Worm (Caenorhabditis elegans) whole organism, L4 larva: Measurements from ENCODE around the gene jmjd-4.

ENCODE experiments used
- F44E2.7 ChIP-seq: fragments of 200-800 bp; sonication (Bioruptor generic); IDR thresholded peaks from 2 replicates; pipeline ENCODE4 v2.1.2; 2022; ENCODE audit warnings: missing genetic modification characterization, missing compliant biosample characterization
- Y48G9A.11 ChIP-seq: fragments of 200-800 bp; sonication (Bioruptor generic); IDR thresholded peaks from 2 replicates; pipeline ENCODE4 v1.3.6; 2022; ENCODE audit warnings: missing genetic modification reagents, missing genetic modification characterization, missing compliant biosample characterization
- Y5F2A.4 ChIP-seq: fragments of 200-800 bp; sonication (Bioruptor generic); optimal IDR thresholded peaks from 2 replicates; lab custom pipeline; 2018; ENCODE audit warnings: mild to moderate bottlenecking, missing genetic modification characterization, missing compliant biosample characterization
- ZK546.5 ChIP-seq, 2 experiments: sonication (generic microtip); optimal IDR thresholded peaks; 2 replicates each; lab custom pipeline; 2017; ENCODE audit warnings: missing biosample characterization in 2 of 2, missing genetic modification characterization in 2 of 2
- aha-1 ChIP-seq: fragments of 150-350 bp; peaks from one replicate; lab custom pipeline; 2014; ENCODE audit warnings: missing biosample characterization, missing genetic modification characterization
- aly-2 ChIP-seq: sonication (generic microtip); optimal IDR thresholded peaks from 2 replicates; lab custom pipeline; 2018; ENCODE audit warnings: missing biosample characterization, missing genetic modification characterization
- ama-1 ChIP-seq: fragments of 150-350 bp; optimal IDR thresholded peaks from 2 replicates; lab custom pipeline; 2014; ENCODE audit warnings: inconsistent platforms, mixed read lengths
- ceh-44 ChIP-seq: fragments of 200-800 bp; sonication (Bioruptor generic); IDR thresholded peaks from 2 replicates; pipeline ENCODE4 v1.3.6; 2022; ENCODE audit warnings: missing genetic modification reagents, missing genetic modification characterization, missing compliant biosample characterization
- ceh-62 ChIP-seq: sonication (generic microtip); optimal IDR thresholded peaks from 2 replicates; lab custom pipeline; 2017; ENCODE audit warnings: missing biosample characterization, missing genetic modification characterization
- cey-2 ChIP-seq: sonication (generic microtip); optimal IDR thresholded peaks from 3 replicates; lab custom pipeline; 2017; ENCODE audit warnings: missing genetic modification characterization, mild to moderate bottlenecking, missing compliant biosample characterization, antibody characterized with exemption, borderline replicate concordance; ENCODE audit not compliant: insufficient read depth
- dmd-6 ChIP-seq: fragments of 200-800 bp; sonication (Bioruptor generic); IDR thresholded peaks from 2 replicates; pipeline ENCODE4 v1.3.6; 2022; ENCODE audit warnings: missing genetic modification reagents, missing genetic modification characterization, missing compliant biosample characterization
- dmd-8 ChIP-seq: fragments of 200-800 bp; sonication (Bioruptor generic); IDR thresholded peaks from 2 replicates; pipeline ENCODE4 v1.3.6; 2022; ENCODE audit warnings: missing genetic modification characterization, missing compliant biosample characterization
- dpl-1 ChIP-seq: fragments of 150-350 bp; optimal IDR thresholded peaks from 2 replicates; lab custom pipeline; 2014; ENCODE audit warnings: missing biosample characterization, missing genetic modification reagents, missing genetic modification characterization
- dve-1 ChIP-seq: sonication (generic microtip); optimal IDR thresholded peaks from 2 replicates; lab custom pipeline; 2017; ENCODE audit warnings: antibody characterized with exemption, mild to moderate bottlenecking, missing genetic modification characterization, missing compliant biosample characterization; ENCODE audit not compliant: insufficient read depth
- fos-1 ChIP-seq: fragments of 150-350 bp; optimal IDR thresholded peaks from 2 replicates; lab custom pipeline; 2014; ENCODE audit warnings: missing biosample characterization, missing genetic modification characterization
- hif-1 ChIP-seq, 2 experiments: sonication (generic microtip); optimal IDR thresholded peaks; 2 replicates each; lab custom pipeline; 2016 to 2017; ENCODE audit warnings: missing compliant biosample characterization in 2 of 2, missing genetic modification characterization in 2 of 2, missing genetic modification reagents in 2 of 2, missing genotype in 2 of 2, mild to moderate bottlenecking in 1 of 2
- hlh-30 ChIP-seq: sonication (generic microtip); optimal IDR thresholded peaks from 2 replicates; lab custom pipeline; 2017; ENCODE audit warnings: antibody characterized with exemption, mild to moderate bottlenecking, missing genetic modification characterization, missing compliant biosample characterization; ENCODE audit not compliant: insufficient read depth
- hmg-1.1 ChIP-seq: fragments of 200-800 bp; sonication (Bioruptor generic); IDR thresholded peaks from 2 replicates; pipeline ENCODE4 v1.3.6; 2022; ENCODE audit warnings: missing genetic modification reagents, missing genetic modification characterization, missing compliant biosample characterization
- jun-1 ChIP-seq: fragments of 150-350 bp; optimal IDR thresholded peaks from 2 replicates; lab custom pipeline; 2014; ENCODE audit warnings: missing biosample characterization, missing genetic modification reagents, missing genetic modification characterization
- lin-1 ChIP-seq: fragments of 200-800 bp; sonication (Bioruptor generic); IDR thresholded peaks from 2 replicates; pipeline ENCODE4 v1.3.6; 2022; ENCODE audit warnings: missing genetic modification reagents, missing genetic modification characterization, missing compliant biosample characterization
- lin-15B ChIP-seq: fragments of 150-350 bp; sonication (generic microtip); optimal IDR thresholded peaks from 3 replicates; lab custom pipeline; 2014; ENCODE audit warnings: missing biosample characterization, missing genetic modification characterization
- lin-29 ChIP-seq: fragments of 200-800 bp; sonication (Bioruptor generic); IDR thresholded peaks from 2 replicates; pipeline ENCODE4 v1.3.6; 2022; ENCODE audit warnings: missing genetic modification reagents, missing genetic modification characterization, missing compliant biosample characterization
- lin-38 ChIP-seq: fragments of 200-800 bp; sonication (Bioruptor generic); IDR thresholded peaks from 2 replicates; pipeline ENCODE4 v1.3.6; 2022; ENCODE audit warnings: missing genetic modification reagents, missing genetic modification characterization, missing compliant biosample characterization
- mep-1 ChIP-seq: fragments of 150-350 bp; sonication (generic microtip); optimal IDR thresholded peaks from 3 replicates; lab custom pipeline; 2014; ENCODE audit warnings: missing biosample characterization, missing genetic modification characterization
- mes-2 ChIP-seq: sonication (generic microtip); optimal IDR thresholded peaks from 2 replicates; lab custom pipeline; 2016; ENCODE audit warnings: missing genotype, mild to moderate bottlenecking, missing genetic modification characterization, missing compliant biosample characterization; ENCODE audit not compliant: poor library complexity, severe bottlenecking
- mxl-3 ChIP-seq: fragments of 200-800 bp; sonication (Bioruptor generic); optimal IDR thresholded peaks from 2 replicates; lab custom pipeline; 2018; ENCODE audit warnings: mild to moderate bottlenecking, missing genetic modification characterization, missing compliant biosample characterization
- nhr-111 ChIP-seq: fragments of 200-800 bp; sonication (Bioruptor generic); optimal IDR thresholded peaks from 2 replicates; lab custom pipeline; 2018; ENCODE audit warnings: mild to moderate bottlenecking, missing genetic modification characterization, missing compliant biosample characterization
- nhr-28 ChIP-seq: fragments of 150-350 bp; optimal IDR thresholded peaks from 2 replicates; lab custom pipeline; 2014; ENCODE audit warnings: missing biosample characterization, missing genetic modification characterization
- nhr-41 ChIP-seq: fragments of 200-800 bp; sonication (Bioruptor generic); IDR thresholded peaks from 2 replicates; pipeline ENCODE4 v1.3.6; 2022; ENCODE audit warnings: missing genetic modification reagents, missing genetic modification characterization, missing compliant biosample characterization
- nhr-42 ChIP-seq: fragments of 200-800 bp; sonication (Bioruptor generic); IDR thresholded peaks from 2 replicates; pipeline ENCODE4 v1.3.6; 2022; ENCODE audit warnings: missing genetic modification characterization, missing compliant biosample characterization
- nhr-48 ChIP-seq: sonication (generic microtip); optimal IDR thresholded peaks from 2 replicates; lab custom pipeline; 2016; ENCODE audit warnings: mild to moderate bottlenecking, missing genetic modification characterization, missing compliant biosample characterization
- nhr-6 ChIP-seq: fragments of 150-350 bp; optimal IDR thresholded peaks from 2 replicates; lab custom pipeline; 2014; ENCODE audit warnings: missing biosample characterization, missing genetic modification characterization
- pha-4 ChIP-seq, 2 experiments: fragments of 150-350 bp in 1 of 2; fragments of 200-800 bp in 1 of 2; sonication (Bioruptor generic) in 1 of 2; IDR thresholded peaks in 1 of 2; optimal IDR thresholded peaks in 1 of 2; 2 replicates each; pipeline versions ENCODE4 v1.3.6 to Lab custom; 2014 to 2022; ENCODE audit warnings: missing genetic modification characterization in 2 of 2, missing genetic modification reagents in 2 of 2, missing biosample characterization in 1 of 2, missing compliant biosample characterization in 1 of 2
- php-3 ChIP-seq: fragments of 200-800 bp; sonication (Bioruptor generic); IDR thresholded peaks from 2 replicates; pipeline ENCODE4 v1.3.6; 2022; ENCODE audit warnings: missing genetic modification reagents, missing genetic modification characterization, missing compliant biosample characterization
- rbr-2 ChIP-seq: sonication (generic microtip); optimal IDR thresholded peaks from 2 replicates; lab custom pipeline; 2016; ENCODE audit warnings: missing genotype, missing genetic modification characterization, missing compliant biosample characterization
- saeg-2 ChIP-seq: fragments of 200-800 bp; sonication (Bioruptor generic); IDR thresholded peaks from 2 replicates; pipeline ENCODE4 v1.3.6; 2022; ENCODE audit warnings: missing genetic modification reagents, missing genetic modification characterization, missing compliant biosample characterization
- sdz-12 ChIP-seq: fragments of 200-800 bp; sonication (Bioruptor generic); optimal IDR thresholded peaks from 2 replicates; lab custom pipeline; 2018; ENCODE audit warnings: mild to moderate bottlenecking, missing genetic modification characterization, missing compliant biosample characterization
- snpc-4 ChIP-seq: fragments of 150-350 bp; optimal IDR thresholded peaks from 2 replicates; lab custom pipeline; 2014; ENCODE audit warnings: missing biosample characterization, missing genetic modification characterization
- tra-1 ChIP-seq: fragments of 200-800 bp; sonication (Bioruptor generic); IDR thresholded peaks from 2 replicates; pipeline ENCODE4 v1.3.6; 2022; ENCODE audit warnings: missing genetic modification reagents, missing genetic modification characterization, missing compliant biosample characterization
- unc-62 ChIP-seq, 3 experiments: fragments of 150-350 bp in 1 of 3; sonication (generic microtip); optimal IDR thresholded peaks in 2 of 3; peaks in 1 of 3; 1 replicate in 1 of 3; 2 replicates in 2 of 3; lab custom pipeline; 2014 to 2017; ENCODE audit warnings: missing biosample characterization in 3 of 3, missing genetic modification characterization in 3 of 3, missing genetic modification reagents in 3 of 3, missing genotype in 1 of 3
- vab-7 ChIP-seq: fragments of 200-800 bp; sonication (Bioruptor generic); IDR thresholded peaks from 2 replicates; pipeline ENCODE4 v1.3.6; 2022; ENCODE audit warnings: missing genetic modification reagents, missing genetic modification characterization, missing compliant biosample characterization
- zag-1 ChIP-seq: fragments of 150-350 bp; optimal IDR thresholded peaks from 2 replicates; lab custom pipeline; 2014; ENCODE audit warnings: missing biosample characterization, missing genetic modification characterization
- zip-2 ChIP-seq: fragments of 150-350 bp; optimal IDR thresholded peaks from 2 replicates; lab custom pipeline; 2014; ENCODE audit warnings: missing biosample characterization, missing genetic modification characterization
- ztf-7 ChIP-seq: fragments of 150-350 bp; optimal IDR thresholded peaks from 2 replicates; lab custom pipeline; 2014; ENCODE audit warnings: missing biosample characterization, missing genetic modification characterization

The jmjd-4 gene

DNA sequence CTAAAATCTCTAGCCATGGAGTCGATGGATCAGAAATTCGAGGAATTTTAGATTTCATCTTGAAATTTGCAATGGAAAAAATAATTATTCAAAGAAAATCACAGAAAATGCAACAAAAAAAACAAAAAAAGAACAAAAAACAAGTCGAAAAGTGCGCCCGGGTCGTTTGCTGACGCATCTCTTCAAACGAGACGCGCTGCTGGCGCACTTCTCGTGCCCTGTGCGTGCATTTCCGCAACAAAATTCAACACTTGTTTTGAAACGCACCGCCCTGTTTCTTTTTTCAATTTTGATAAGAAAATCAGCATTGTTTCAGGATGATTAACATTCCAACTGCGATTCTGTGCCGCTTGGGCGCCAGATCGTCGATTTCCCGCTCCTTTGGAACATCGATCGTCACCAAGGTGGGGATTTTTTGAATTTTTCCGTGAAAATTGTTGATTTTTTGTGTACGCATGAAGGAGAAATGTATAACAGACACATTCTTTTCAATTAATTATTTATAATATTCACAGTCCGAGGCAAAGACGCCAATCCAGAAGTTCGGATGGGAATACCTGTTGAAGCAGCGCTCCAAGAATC is at the start of gene jmjd-4, which contains the start of gene mev-1 (continued):
- TF ChIP-seq hlh-30 (tag; lab: Kevin White, UChicago) (peak; percentile 82), lin-15B (tag; lab: Kevin White, UChicago) (no peak), zip-2 (tag; lab: Kevin White, UChicago) (peak; percentile 10), sdz-12 (GFP tag; lab: Kevin White, UChicago) (no peak), zag-1 (tag; lab: Kevin White, UChicago) (no peak)
- TF ChIP-seq, all 104 proteins: peak for 60

DNA sequence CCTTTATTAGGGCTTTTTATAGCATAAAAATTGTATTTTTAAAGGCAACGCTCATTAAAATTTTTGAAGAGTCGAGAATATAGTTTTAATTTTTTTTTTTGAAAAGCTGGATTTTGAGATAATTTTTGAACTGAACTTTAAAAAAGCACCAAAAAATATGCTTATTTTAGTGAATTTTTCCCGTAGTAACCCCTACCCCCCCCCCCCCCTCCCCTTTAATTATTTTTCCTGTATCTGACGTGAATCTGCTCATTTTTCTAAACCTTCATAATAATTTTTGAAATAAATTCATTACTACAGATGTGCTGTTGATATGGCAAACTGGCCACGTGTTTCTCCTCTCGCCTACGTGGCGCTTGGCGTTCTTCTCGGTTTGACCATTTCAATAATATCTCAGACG is 47.7 kb upstream of the jmjd-4 start, which contains the start of gene C38H2.2:
Gene C38H2.2, plus strand, starts transcription at position 301 of the 400 bp plus-strand sequence.
- TF ChIP-seq pha-4 (GFP tag; IDR thresholded peaks at IDR 0.05; lab: Robert Waterston, UW) (no peak), pha-4 (tag; optimal IDR thresholded peaks at IDR 0.05; lab: Kevin White, UChicago) (no peak), vab-7 (GFP tag; lab: Robert Waterston, UW) (no peak), aha-1 (tag; lab: Kevin White, UChicago) (peak; percentile 38), cey-2 (tag; lab: Kevin White, UChicago) (no peak)

DNA sequence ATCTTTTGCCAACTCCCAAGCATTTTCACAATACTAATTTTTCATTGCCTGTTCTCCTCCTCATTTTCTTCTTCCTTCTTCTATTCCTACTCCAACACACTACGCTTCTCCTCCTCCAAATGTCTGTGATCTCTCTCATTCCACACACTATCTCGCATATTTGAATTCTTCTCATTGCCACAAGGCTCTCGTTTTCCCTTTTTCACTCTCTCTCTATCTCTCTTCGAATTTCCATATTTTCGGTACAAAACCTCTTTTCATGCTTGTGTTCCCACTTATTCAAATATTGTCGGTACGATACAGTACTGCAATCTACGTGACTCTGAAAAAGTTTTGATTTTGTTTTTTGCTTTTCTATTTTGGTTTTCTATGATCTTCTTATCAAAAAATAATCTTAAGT is 46.8 kb upstream of the jmjd-4 start:
- TF ChIP-seq hif-1 (tag; optimal IDR thresholded peaks at IDR 0.05; lab: Kevin White, UChicago) (peak in 1 of 2 experiments; percentile 66), mes-2 (peak; percentile 17), ama-1 (lab: Kevin White, UChicago) (no peak), ceh-44 (no peak), jun-1 (tag; lab: Kevin White, UChicago) (no peak), lin-38 (GFP tag; lab: Robert Waterston, UW) (no peak), hmg-1.1 (GFP tag; lab: Robert Waterston, UW) (peak; percentile 37; the same call in 1 of the 2 replicates), lin-1 (GFP tag; lab: Robert Waterston, UW) (no peak), php-3 (no peak), nhr-6 (tag; lab: Kevin White, UChicago) (peak; percentile 17), pha-4 (GFP tag; IDR thresholded peaks at IDR 0.05; lab: Robert Waterston, UW) (no peak), pha-4 (tag; optimal IDR thresholded peaks at IDR 0.05; lab: Kevin White, UChicago) (no peak), nhr-111 (GFP tag; lab: Kevin White, UChicago) (no peak), ZK546.5 (tag; optimal IDR thresholded peaks at IDR 0.05; lab: Kevin White, UChicago) (no peak), zip-2 (tag; lab: Kevin White, UChicago) (no peak), fos-1 (no peak), F44E2.7 (GFP tag; lab: Robert Waterston, UW) (no peak), nhr-42 (GFP tag; lab: Robert Waterston, UW) (no peak), saeg-2 (GFP tag; lab: Robert Waterston, UW) (no peak), lin-29 (GFP tag; lab: Robert Waterston, UW) (no peak), dmd-8 (GFP tag; lab: Robert Waterston, UW) (no peak), mxl-3 (GFP tag; lab: Kevin White, UChicago) (no peak), dpl-1 (GFP tag; lab: Kevin White, UChicago) (no peak), dmd-6 (GFP tag; lab: Robert Waterston, UW) (no peak), sdz-12 (GFP tag; lab: Kevin White, UChicago) (no peak), ceh-62 (no peak), snpc-4 (tag; lab: Kevin White, UChicago) (no peak), aha-1 (tag; lab: Kevin White, UChicago) (no peak), nhr-48 (tag; lab: Kevin White, UChicago) (no peak), nhr-41 (no peak), ztf-7 (tag; lab: Kevin White, UChicago) (no peak), Y5F2A.4 (GFP tag; lab: Kevin White, UChicago) (no peak), Y48G9A.11 (no peak), nhr-28 (tag; lab: Kevin White, UChicago) (peak; percentile 69), tra-1 (GFP tag; lab: Robert Waterston, UW) (no peak), rbr-2 (no peak), hlh-30 (tag; lab: Kevin White, UChicago) (peak; percentile 8), dve-1 (tag; lab: Kevin White, UChicago) (peak; percentile 14), mep-1 (tag; lab: Kevin White, UChicago) (peak; percentile 30), vab-7 (GFP tag; lab: Robert Waterston, UW) (no peak), cey-2 (tag; lab: Kevin White, UChicago) (no peak), aly-2 (tag; lab: Kevin White, UChicago) (no peak), unc-62 (GFP tag; optimal IDR thresholded peaks at IDR 0.05 in 1 of 2; lab: Kevin White, UChicago) (no peak), unc-62 (tag; optimal IDR thresholded peaks at IDR 0.05; lab: Kevin White, UChicago) (no peak)
